Worm (Caenorhabditis elegans): ENCODE measurements around the gene clec-9.

DNA sequence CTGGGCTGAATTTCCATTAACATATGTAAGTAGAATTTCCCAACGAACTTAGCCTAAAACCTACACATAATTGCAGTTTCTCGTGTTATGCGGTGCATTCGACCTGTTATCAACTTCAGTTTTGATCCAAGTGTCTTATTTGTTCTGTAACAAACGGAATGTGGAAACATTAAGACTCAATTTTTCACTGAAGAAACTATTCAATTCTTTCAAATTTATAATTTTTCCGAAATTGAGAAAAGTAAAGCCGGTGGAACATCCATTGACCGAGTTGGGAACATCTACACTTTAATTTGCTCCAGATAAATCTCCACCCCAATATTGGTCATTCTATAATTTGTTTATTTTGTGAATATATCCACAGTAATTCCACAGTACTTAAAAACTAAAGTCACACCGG is 32.0 kb downstream of the clec-9 start:
- TF ChIP-seq nhr-84 (tag; optimal IDR thresholded peaks at IDR 0.05) (no peak), snpc-4 (tag; optimal IDR thresholded peaks at IDR 0.05) (no peak), ama-1 (optimal IDR thresholded peaks at IDR 0.05) (no peak), nhr-28 (tag; optimal IDR thresholded peaks at IDR 0.05) (no peak), nhr-76 (tag; optimal IDR thresholded peaks at IDR 0.05) (no peak), ztf-4 (tag; optimal IDR thresholded peaks at IDR 0.05) (no peak)

All from whole organism, L1 larva.